Fruit fly (Drosophila melanogaster) whole organism, prepupa: ENCODE results near the gene CG13721.

Experiments
- Blimp-1 ChIP-seq: fragments of 200-800 bp; sonication (Bioruptor generic); optimal IDR thresholded peaks from 3 replicates; lab custom pipeline; 2017; ENCODE audit warnings: missing biosample characterization, missing genetic modification characterization, mild to moderate bottlenecking, moderate library complexity, missing genetic modification reagents
- CG11902 ChIP-seq: fragments of 200-800 bp; sonication (Bioruptor generic); optimal IDR thresholded peaks from 3 replicates; lab custom pipeline; 2016; ENCODE audit warnings: missing biosample characterization, missing genetic modification characterization
- CG1621 ChIP-seq: fragments of 200-800 bp; sonication (Bioruptor generic); optimal IDR thresholded peaks from 3 replicates; lab custom pipeline; 2018; ENCODE audit warnings: missing biosample characterization, mild to moderate bottlenecking, missing genetic modification characterization
- CG16779 ChIP-seq: fragments of 200-800 bp; sonication (Bioruptor generic); optimal IDR thresholded peaks from 3 replicates; lab custom pipeline; 2017; ENCODE audit warnings: missing biosample characterization, mild to moderate bottlenecking, missing genetic modification characterization
- CG3032 ChIP-seq: fragments of 200-800 bp; optimal IDR thresholded peaks from 2 replicates; lab custom pipeline; 2019; ENCODE audit warnings: missing biosample characterization, mild to moderate bottlenecking, missing genetic modification characterization, moderate library complexity
- CG31627 ChIP-seq: fragments of 200-800 bp; sonication (Bioruptor generic); optimal IDR thresholded peaks from 3 replicates; lab custom pipeline; 2016; ENCODE audit warnings: missing biosample characterization, missing genetic modification characterization
- CG32006 ChIP-seq: fragments of 200-800 bp; sonication (Bioruptor generic); optimal IDR thresholded peaks from 3 replicates; lab custom pipeline; 2017; ENCODE audit warnings: missing biosample characterization, mild to moderate bottlenecking, missing genetic modification characterization
- CG34406 ChIP-seq: fragments of 200-800 bp; sonication (Bioruptor generic); optimal IDR thresholded peaks from 3 replicates; lab custom pipeline; 2016; ENCODE audit warnings: missing biosample characterization, missing genetic modification characterization
- CG3919 ChIP-seq: fragments of 200-800 bp; sonication (Bioruptor generic); optimal IDR thresholded peaks from 3 replicates; lab custom pipeline; 2016; ENCODE audit warnings: missing biosample characterization, missing genetic modification characterization
- CG4318 ChIP-seq: fragments of 200-800 bp; sonication (Bioruptor generic); optimal IDR thresholded peaks from 3 replicates; lab custom pipeline; 2017; ENCODE audit warnings: missing biosample characterization, mild to moderate bottlenecking, missing genetic modification characterization
- CG6163 ChIP-seq: fragments of 200-800 bp; sonication (Bioruptor generic); IDR thresholded peaks from 3 replicates; pipeline ENCODE4 v1.3.6; 2022; ENCODE audit warnings: missing biosample characterization, missing genetic modification characterization
- CG6276 ChIP-seq: fragments of 200-800 bp; sonication (Bioruptor generic); optimal IDR thresholded peaks from 2 replicates; lab custom pipeline; 2017; ENCODE audit warnings: missing biosample characterization, mild to moderate bottlenecking, missing genetic modification characterization
- CG6792 ChIP-seq: fragments of 200-800 bp; sonication (Bioruptor generic); optimal IDR thresholded peaks from 3 replicates; lab custom pipeline; 2016; ENCODE audit warnings: missing biosample characterization, missing genetic modification characterization
- CG6854 ChIP-seq: fragments of 200-800 bp; sonication (Bioruptor generic); optimal IDR thresholded peaks from 2 replicates; lab custom pipeline; 2017; ENCODE audit warnings: missing biosample characterization, mild to moderate bottlenecking, missing genetic modification characterization
- CG8319 ChIP-seq: fragments of 200-800 bp; sonication (Bioruptor generic); optimal IDR thresholded peaks from 3 replicates; lab custom pipeline; 2016; ENCODE audit warnings: missing biosample characterization, missing genetic modification characterization
- CG8632 ChIP-seq: fragments of 200-800 bp; sonication (Bioruptor generic); optimal IDR thresholded peaks from 3 replicates; lab custom pipeline; 2016; ENCODE audit warnings: missing biosample characterization, missing genetic modification characterization
- CG9139 ChIP-seq: fragments of 200-800 bp; sonication (Bioruptor generic); optimal IDR thresholded peaks from 3 replicates; lab custom pipeline; 2017; ENCODE audit warnings: missing biosample characterization, mild to moderate bottlenecking, missing genetic modification characterization
- Eip75B ChIP-seq: fragments of 200-800 bp; sonication (Bioruptor generic); optimal IDR thresholded peaks from 3 replicates; lab custom pipeline; 2016; ENCODE audit warnings: missing biosample characterization, missing genetic modification characterization
- Eip78C ChIP-seq: fragments of 200-800 bp; sonication (Bioruptor generic); peaks from one replicate; lab custom pipeline; 2016; ENCODE audit warnings: missing biosample characterization, missing genetic modification characterization
- Eip93F ChIP-seq: fragments of 200-800 bp; sonication (Bioruptor generic); optimal IDR thresholded peaks from 2 replicates; lab custom pipeline; 2016; ENCODE audit warnings: missing biosample characterization, mild to moderate bottlenecking, missing genetic modification characterization
- Ets21C ChIP-seq: fragments of 200-800 bp; sonication (Bioruptor generic); optimal IDR thresholded peaks from 3 replicates; lab custom pipeline; 2016; ENCODE audit warnings: missing biosample characterization, missing genetic modification characterization
- Ets96B ChIP-seq: fragments of 200-800 bp; optimal IDR thresholded peaks from 2 replicates; lab custom pipeline; 2019; ENCODE audit warnings: missing biosample characterization, mild to moderate bottlenecking, missing genetic modification characterization, moderate library complexity
- Hr38 ChIP-seq: sonication (Bioruptor generic); optimal IDR thresholded peaks from 2 replicates; lab custom pipeline; 2016; ENCODE audit warnings: missing biosample characterization, missing genetic modification characterization
- Hr39 ChIP-seq: fragments of 200-800 bp; sonication (Bioruptor generic); optimal IDR thresholded peaks from 2 replicates; lab custom pipeline; 2016; ENCODE audit warnings: missing biosample characterization, missing genetic modification characterization
- Hr4 ChIP-seq: fragments of 200-800 bp; sonication (Bioruptor generic); optimal IDR thresholded peaks from 3 replicates; lab custom pipeline; 2016; ENCODE audit warnings: missing biosample characterization, missing genetic modification characterization
- Lpt ChIP-seq: fragments of 200-800 bp; sonication (Bioruptor generic); optimal IDR thresholded peaks from 3 replicates; lab custom pipeline; 2016; ENCODE audit warnings: missing biosample characterization, missing genetic modification characterization
- Met ChIP-seq: fragments of 200-800 bp; sonication (Bioruptor generic); optimal IDR thresholded peaks from 3 replicates; lab custom pipeline; 2016; ENCODE audit warnings: missing biosample characterization, missing genetic modification characterization
- OdsH ChIP-seq: fragments of 200-800 bp; sonication (Bioruptor generic); optimal IDR thresholded peaks from 3 replicates; lab custom pipeline; 2016; ENCODE audit warnings: missing biosample characterization, missing genetic modification characterization
- Smox ChIP-seq: fragments of 200-800 bp; sonication (Bioruptor generic); optimal IDR thresholded peaks from 3 replicates; lab custom pipeline; 2016; ENCODE audit warnings: missing biosample characterization, missing genetic modification characterization
- Sox14 ChIP-seq: fragments of 200-800 bp; sonication (Bioruptor generic); optimal IDR thresholded peaks from 3 replicates; lab custom pipeline; 2016; ENCODE audit warnings: missing biosample characterization, missing genetic modification characterization
- Sox15 ChIP-seq: fragments of 200-800 bp; sonication (Bioruptor generic); optimal IDR thresholded peaks from 3 replicates; lab custom pipeline; 2016; ENCODE audit warnings: missing biosample characterization, missing genetic modification characterization
- achi ChIP-seq: fragments of 200-800 bp; sonication (Bioruptor generic); optimal IDR thresholded peaks from 3 replicates; lab custom pipeline; 2016; ENCODE audit warnings: missing biosample characterization, missing genetic modification characterization
- cyc ChIP-seq: fragments of 200-800 bp; sonication (Bioruptor generic); optimal IDR thresholded peaks from 3 replicates; lab custom pipeline; 2016; ENCODE audit warnings: missing biosample characterization, missing genetic modification characterization
- dac ChIP-seq: fragments of 200-800 bp; sonication (Bioruptor generic); optimal IDR thresholded peaks from 2 replicates; lab custom pipeline; 2017; ENCODE audit warnings: missing biosample characterization, mild to moderate bottlenecking, missing genetic modification characterization
- dsx ChIP-seq: fragments of 200-800 bp; optimal IDR thresholded peaks from 3 replicates; lab custom pipeline; 2019; ENCODE audit warnings: missing biosample characterization, mild to moderate bottlenecking, missing genetic modification characterization, moderate library complexity; ENCODE audit not compliant: poor library complexity, severe bottlenecking
- fd59A ChIP-seq: fragments of 200-800 bp; sonication (Bioruptor generic); optimal IDR thresholded peaks from 2 replicates; lab custom pipeline; 2017; ENCODE audit warnings: missing biosample characterization, mild to moderate bottlenecking, missing genetic modification characterization, missing genetic modification reagents
- fkh ChIP-seq: fragments of 200-800 bp; sonication (Bioruptor generic); optimal IDR thresholded peaks from 3 replicates; lab custom pipeline; 2017; ENCODE audit warnings: missing biosample characterization, mild to moderate bottlenecking, missing genetic modification characterization, moderate library complexity
- lz ChIP-seq: fragments of 200-800 bp; sonication (Bioruptor generic); optimal IDR thresholded peaks from 3 replicates; lab custom pipeline; 2016; ENCODE audit warnings: missing biosample characterization, missing genetic modification characterization
- net ChIP-seq: fragments of 200-800 bp; sonication (Bioruptor generic); optimal IDR thresholded peaks from 3 replicates; lab custom pipeline; 2016; ENCODE audit warnings: missing biosample characterization, missing genetic modification characterization
- pdm3 ChIP-seq: fragments of 200-800 bp; sonication (Bioruptor generic); optimal IDR thresholded peaks from 3 replicates; lab custom pipeline; 2016; ENCODE audit warnings: missing biosample characterization, missing genetic modification characterization
- salr ChIP-seq, 2 experiments: fragments of 200-800 bp; sonication (Bioruptor generic); optimal IDR thresholded peaks; 3 replicates each; lab custom pipeline; 2016 to 2018; ENCODE audit warnings: missing biosample characterization in 2 of 2, missing genetic modification characterization in 2 of 2, mild to moderate bottlenecking in 1 of 2
- spab ChIP-seq: fragments of 200-800 bp; sonication (Bioruptor generic); optimal IDR thresholded peaks from 2 replicates; lab custom pipeline; 2017; ENCODE audit warnings: missing biosample characterization, mild to moderate bottlenecking, missing genetic modification characterization, missing genetic modification reagents
- ss ChIP-seq, 2 experiments: fragments of 200-800 bp; sonication (Bioruptor generic); optimal IDR thresholded peaks; 2 replicates in 1 of 2; 3 replicates in 1 of 2; lab custom pipeline; 2017 to 2018; ENCODE audit warnings: mild to moderate bottlenecking in 2 of 2, missing biosample characterization in 2 of 2, missing genetic modification characterization in 2 of 2, moderate library complexity in 1 of 2
- svp ChIP-seq: fragments of 200-800 bp; sonication (Bioruptor generic); peaks from one replicate; lab custom pipeline; 2016; ENCODE audit warnings: missing biosample characterization, missing genetic modification characterization
- topi ChIP-seq: fragments of 200-800 bp; sonication (Bioruptor generic); optimal IDR thresholded peaks from 3 replicates; lab custom pipeline; 2016; ENCODE audit warnings: missing biosample characterization, missing genetic modification characterization

Gene CG13721

DNA sequence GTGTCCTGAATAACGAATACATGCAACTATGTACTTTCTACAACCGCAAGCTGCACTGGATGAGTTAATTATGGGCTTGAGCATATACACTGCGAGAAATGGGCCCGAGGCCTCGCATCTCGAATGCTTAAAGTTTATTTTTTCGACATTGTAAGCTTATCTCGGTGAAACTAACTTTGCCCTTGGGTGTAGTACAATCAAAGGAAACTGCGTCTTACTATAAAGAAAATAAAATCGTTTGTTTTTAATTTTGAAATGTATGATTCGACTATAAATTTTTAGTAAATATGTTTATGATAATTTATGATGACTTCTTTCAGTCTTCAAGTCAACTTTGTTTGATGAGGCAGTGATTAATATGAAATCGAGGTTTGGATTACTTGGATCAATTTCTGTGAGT lies 48.2 kb upstream of the CG13721 start (continued):
- TF ChIP-seq net = peak; percentile 68
- peak; percentile 45 for TF ChIP-seq Smox
- TF ChIP-seq CG3919 (GFP tag; lab: Kevin White, UChicago) = peak; percentile 73
- TF ChIP-seq CG8319 (GFP tag; lab: Kevin White, UChicago) = peak; percentile 43
- peak; percentile 52 for TF ChIP-seq CG6276 (GFP tag; lab: Kevin White, UChicago)
- TF ChIP-seq CG8632 = peak; percentile 57
- TF ChIP-seq CG4318 (GFP tag; lab: Kevin White, UChicago) = peak; percentile 50
- peak; percentile 48 for TF ChIP-seq Ets96B (tag; lab: Kevin White, UChicago)
- TF ChIP-seq Sox14 (GFP tag; lab: Kevin White, UChicago) = peak; percentile 62
- TF ChIP-seq Hr38 (GFP tag; lab: Kevin White, UChicago) = no peak
- peak; percentile 55 for TF ChIP-seq CG3032 (tag; lab: Kevin White, UChicago)
- TF ChIP-seq CG34406 = peak; percentile 51
- peak; percentile 46 for TF ChIP-seq Hr39 (GFP tag; lab: Kevin White, UChicago)
- no peak for TF ChIP-seq CG16779 (tag; lab: Kevin White, UChicago)
- peak in 1 of 2 experiments; percentile 68 for TF ChIP-seq salr (GFP tag; optimal IDR thresholded peaks at IDR 0.05; lab: Kevin White, UChicago)
- peak; percentile 39 for TF ChIP-seq Lpt (GFP tag; lab: Kevin White, UChicago)
- TF ChIP-seq CG31627 (GFP tag; lab: Kevin White, UChicago) = peak; percentile 54
- TF ChIP-seq, all 60 proteins: peak for 46

DNA sequence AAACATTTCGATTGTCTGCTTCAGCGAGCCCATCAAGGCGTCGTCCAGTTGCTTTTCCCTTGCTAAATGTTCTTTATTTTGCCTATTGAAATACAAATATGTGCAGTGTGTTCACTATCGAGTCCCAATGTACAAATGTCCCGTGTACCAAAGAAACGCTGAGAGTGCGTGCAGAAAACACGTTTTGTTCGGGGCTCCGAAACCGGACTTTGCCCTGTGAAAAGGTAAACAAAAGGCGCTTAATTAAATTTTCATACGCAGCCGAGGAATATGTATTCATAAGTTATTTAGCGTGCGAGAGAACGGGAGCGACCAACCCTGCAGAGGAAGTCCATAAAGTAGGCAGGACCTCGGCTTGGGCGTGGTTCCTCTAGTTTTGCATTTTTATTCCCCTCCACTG lies 47.6 kb upstream of the CG13721 start:
- no peak for TF ChIP-seq Eip93F (GFP tag; lab: Kevin White, UChicago)
- peak; percentile 27 for TF ChIP-seq CG9139
- peak; percentile 62 to 81 for TF ChIP-seq ss (GFP tag; optimal IDR thresholded peaks at IDR 0.05; lab: Kevin White, UChicago)
- peak; percentile 30 for TF ChIP-seq CG6854 (GFP tag; lab: Kevin White, UChicago)

DNA sequence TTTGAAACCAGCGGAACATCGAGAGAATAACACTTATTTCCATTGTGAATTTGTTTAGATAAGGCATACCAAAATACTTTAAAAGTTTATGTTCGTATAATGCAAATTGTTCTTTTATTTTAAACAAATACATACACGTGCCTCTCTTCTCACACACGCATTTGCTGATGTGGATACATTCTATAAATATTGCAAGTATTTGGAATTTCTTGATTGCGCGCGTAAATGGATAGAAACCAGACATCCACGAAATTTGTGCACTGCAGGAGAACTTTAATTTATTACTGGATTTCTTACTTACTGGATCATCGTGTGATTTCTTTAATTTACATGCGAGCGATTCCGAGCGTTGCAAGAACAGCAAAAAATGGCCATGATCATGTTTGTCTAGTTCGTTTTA lies 47.1 kb upstream of the CG13721 start:
- no peak for TF ChIP-seq spab (GFP tag; lab: Kevin White, UChicago)
- TF ChIP-seq CG32006 (GFP tag; lab: Kevin White, UChicago) = no peak
- no peak for TF ChIP-seq CG11902 (GFP tag; lab: Kevin White, UChicago)
- no peak for TF ChIP-seq ss (GFP tag; optimal IDR thresholded peaks at IDR 0.05; lab: Kevin White, UChicago)
- TF ChIP-seq cyc (GFP tag; lab: Kevin White, UChicago) = no peak
- TF ChIP-seq Sox14 (GFP tag; lab: Kevin White, UChicago) = no peak
- no peak for TF ChIP-seq Hr39 (GFP tag; lab: Kevin White, UChicago)
- TF ChIP-seq CG1621 = no peak
- TF ChIP-seq topi = no peak
- no peak for TF ChIP-seq Sox15 (GFP tag; lab: Kevin White, UChicago)
- TF ChIP-seq Eip78C (GFP tag; lab: Kevin White, UChicago) = no peak
- TF ChIP-seq CG16779 (tag; lab: Kevin White, UChicago) = no peak
- TF ChIP-seq dac (GFP tag; lab: Kevin White, UChicago) = no peak
- no peak for TF ChIP-seq achi
- TF ChIP-seq CG34406 = no peak
- TF ChIP-seq CG8319 (GFP tag; lab: Kevin White, UChicago) = no peak
- no peak for TF ChIP-seq CG6792 (GFP tag; lab: Kevin White, UChicago)
- TF ChIP-seq, all 60 proteins: peak for 0

DNA sequence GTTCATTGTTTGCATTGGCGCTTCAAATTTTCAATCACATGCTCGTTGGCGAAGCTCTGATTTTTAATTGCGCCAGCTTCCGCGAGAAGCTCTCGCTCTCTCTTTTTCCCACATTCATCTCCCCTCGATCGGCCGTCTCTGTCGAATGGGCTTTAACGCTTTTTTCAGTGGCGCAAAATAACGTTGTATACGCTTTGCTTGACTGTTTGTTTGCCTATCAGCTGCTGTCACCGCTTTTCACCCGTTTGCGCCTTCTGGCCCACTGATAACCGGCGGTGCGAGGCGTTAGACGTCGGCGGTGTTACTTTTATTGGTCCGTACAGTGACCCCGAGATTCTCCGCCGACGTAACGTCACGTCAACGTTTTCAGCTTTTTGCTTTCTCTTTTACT lies 46.2 kb upstream of the CG13721 start:
- TF ChIP-seq CG34406 = no peak
- no peak for TF ChIP-seq OdsH (GFP tag; lab: Kevin White, UChicago)
- no peak for TF ChIP-seq Sox15 (GFP tag; lab: Kevin White, UChicago)
- no peak for TF ChIP-seq fd59A (GFP tag; lab: Kevin White, UChicago)
- no peak for TF ChIP-seq CG6276 (GFP tag; lab: Kevin White, UChicago)
- no peak for TF ChIP-seq Sox14 (GFP tag; lab: Kevin White, UChicago)
- TF ChIP-seq pdm3 (GFP tag; lab: Kevin White, UChicago) = no peak
- TF ChIP-seq ss (GFP tag; optimal IDR thresholded peaks at IDR 0.05; lab: Kevin White, UChicago) = peak in 1 of 2 experiments; percentile 7
- TF ChIP-seq fkh (GFP tag; lab: Kevin White, UChicago) = peak; percentile 84
- TF ChIP-seq CG11902 (GFP tag; lab: Kevin White, UChicago) = no peak
- no peak for TF ChIP-seq lz
- no peak for TF ChIP-seq dsx (GFP tag; lab: Kevin White, UChicago)
- peak; percentile 10 for TF ChIP-seq Eip78C (GFP tag; lab: Kevin White, UChicago)
- no peak for TF ChIP-seq CG3032 (tag; lab: Kevin White, UChicago)
- peak; percentile 18; the same call in 1 of the 3 replicates for TF ChIP-seq CG6163 (GFP tag; lab: Robert Waterston, UW)
- TF ChIP-seq Hr39 (GFP tag; lab: Kevin White, UChicago) = no peak
- TF ChIP-seq Eip75B = no peak
- TF ChIP-seq Ets21C (GFP tag; lab: Kevin White, UChicago) = no peak
- peak; percentile 1 for TF ChIP-seq Eip93F (GFP tag; lab: Kevin White, UChicago)
- no peak for TF ChIP-seq CG32006 (GFP tag; lab: Kevin White, UChicago)
- peak; percentile 66 for TF ChIP-seq svp (GFP tag; lab: Kevin White, UChicago)
- TF ChIP-seq Met (GFP tag; lab: Kevin White, UChicago) = no peak
- peak; percentile 35 for TF ChIP-seq Blimp-1 (GFP tag; lab: Kevin White, UChicago)
- TF ChIP-seq Hr4 = no peak
- no peak for TF ChIP-seq achi
